Worm (Caenorhabditis elegans) whole organism, mixed stage, embryonic: ENCODE data around the gene W03G11.4.

ENCODE experiments used
- ceh-39 ChIP-seq: fragments of 150-350 bp; optimal IDR thresholded peaks from 2 replicates; lab custom pipeline; 2014; ENCODE audit warnings: missing biosample characterization, missing genetic modification characterization
- ceh-43 ChIP-seq: fragments of 200-800 bp; sonication (Bioruptor generic); optimal IDR thresholded peaks from 2 replicates; lab custom pipeline; 2018; ENCODE audit warnings: mild to moderate bottlenecking, missing genetic modification characterization, moderate library complexity, missing compliant biosample characterization
- elt-3 ChIP-seq: fragments of 150-350 bp; optimal IDR thresholded peaks from 2 replicates; lab custom pipeline; 2014; ENCODE audit warnings: missing biosample characterization, missing genetic modification characterization
- ham-2 ChIP-seq: fragments of 200-800 bp; sonication (Bioruptor generic); optimal IDR thresholded peaks from 2 replicates; lab custom pipeline; 2018; ENCODE audit warnings: mild to moderate bottlenecking, missing genetic modification characterization, missing compliant biosample characterization
- lin-32 ChIP-seq: fragments of 200-800 bp; sonication (Bioruptor generic); optimal IDR thresholded peaks from 2 replicates; lab custom pipeline; 2018; ENCODE audit warnings: mild to moderate bottlenecking, missing genetic modification characterization, missing compliant biosample characterization
- nhr-237 ChIP-seq: fragments of 150-350 bp; optimal IDR thresholded peaks from 2 replicates; lab custom pipeline; 2014; ENCODE audit warnings: missing biosample characterization, missing genetic modification characterization
- pha-4 ChIP-seq: fragments of 150-350 bp; optimal IDR thresholded peaks from 2 replicates; lab custom pipeline; 2018; ENCODE audit warnings: missing biosample characterization, missing genetic modification reagents, missing genetic modification characterization
- snpc-4 ChIP-seq: fragments of 150-350 bp; optimal IDR thresholded peaks from 2 replicates; lab custom pipeline; 2014; ENCODE audit warnings: missing biosample characterization, missing genetic modification characterization
- sptf-1 ChIP-seq: sonication (generic microtip); optimal IDR thresholded peaks from 2 replicates; lab custom pipeline; 2017; ENCODE audit warnings: mild to moderate bottlenecking, missing genetic modification characterization, moderate library complexity, missing compliant biosample characterization
- unc-39 ChIP-seq: fragments of 150-350 bp; optimal IDR thresholded peaks from 2 replicates; lab custom pipeline; 2014; ENCODE audit warnings: missing biosample characterization, missing genetic modification characterization
- unc-62 ChIP-seq: fragments of 150-350 bp; optimal IDR thresholded peaks from 2 replicates; lab custom pipeline; 2014; ENCODE audit warnings: missing biosample characterization, missing genetic modification reagents, missing genetic modification characterization

ce11 chrX:12141051-12141450 is 48.1 kb upstream of the W03G11.4 start, which contains the start of gene lyst-1:
- no peak for TF ChIP-seq unc-39 (tag; lab: Kevin White, UChicago)
- TF ChIP-seq lin-32 (GFP tag; lab: Kevin White, UChicago), result no peak
- TF ChIP-seq ceh-39 (tag; lab: Kevin White, UChicago), result no peak
- no peak for TF ChIP-seq snpc-4 (tag; lab: Kevin White, UChicago)
- TF ChIP-seq pha-4 (tag; lab: Kevin White, UChicago), result no peak
- no peak for TF ChIP-seq sptf-1 (tag; lab: Kevin White, UChicago)
- TF ChIP-seq ceh-43, result no peak
- no peak for TF ChIP-seq unc-62 (GFP tag; lab: Kevin White, UChicago)
- TF ChIP-seq elt-3 (tag; lab: Kevin White, UChicago), result no peak
- TF ChIP-seq ham-2, result no peak
- TF ChIP-seq nhr-237 (tag; lab: Kevin White, UChicago), result no peak
